Worm (Caenorhabditis elegans) whole organism, young adult: Measurements from ENCODE around the gene K05F1.6.

Experiments
- B0019.2 ChIP-seq: fragments of 200-800 bp; sonication (Bioruptor generic); conservative IDR thresholded peaks from 2 replicates; pipeline ENCODE4 v1.3.6; 2022; ENCODE audit warnings: missing genetic modification reagents, missing genetic modification characterization, missing compliant biosample characterization
- F57A8.1 ChIP-seq: fragments of 200-800 bp; sonication (Bioruptor generic); optimal IDR thresholded peaks from 2 replicates; lab custom pipeline; 2018; ENCODE audit warnings: mild to moderate bottlenecking, missing genetic modification characterization, moderate library complexity, missing compliant biosample characterization
- K11D2.4 ChIP-seq: fragments of 200-800 bp; sonication (Bioruptor generic); IDR thresholded peaks from 2 replicates; pipeline ENCODE4 v1.3.6; 2022; ENCODE audit warnings: missing genetic modification reagents, missing genetic modification characterization, missing compliant biosample characterization
- T07F8.4 ChIP-seq: sonication (generic microtip); optimal IDR thresholded peaks from 2 replicates; lab custom pipeline; 2016; ENCODE audit warnings: mild to moderate bottlenecking, missing genetic modification characterization, moderate library complexity, missing compliant biosample characterization
- Y53F4B.3 ChIP-seq: fragments of 200-800 bp; sonication (Bioruptor generic); IDR thresholded peaks from 2 replicates; pipeline ENCODE4 v1.3.6; 2022; ENCODE audit warnings: missing genetic modification reagents, missing genetic modification characterization, missing compliant biosample characterization
- Y67H2A.10 ChIP-seq: fragments of 200-800 bp; sonication (Bioruptor generic); conservative IDR thresholded peaks from 2 replicates; pipeline ENCODE4 v1.3.6; 2022; ENCODE audit warnings: missing genetic modification reagents, missing genetic modification characterization, missing compliant biosample characterization
- Y79H2A.3 ChIP-seq: fragments of 200-800 bp; sonication (Bioruptor generic); conservative IDR thresholded peaks from 2 replicates; pipeline ENCODE4 v1.3.6; 2022; ENCODE audit warnings: missing genetic modification reagents, missing genetic modification characterization, missing compliant biosample characterization
- ZK185.1 ChIP-seq: sonication (generic microtip); optimal IDR thresholded peaks from 2 replicates; lab custom pipeline; 2016; ENCODE audit warnings: mild to moderate bottlenecking, missing genetic modification characterization, missing compliant biosample characterization; ENCODE audit not compliant: poor library complexity, severe bottlenecking
- atf-7 ChIP-seq: sonication (generic microtip); optimal IDR thresholded peaks from 2 replicates; lab custom pipeline; 2017; ENCODE audit warnings: mild to moderate bottlenecking, missing genetic modification characterization, missing compliant biosample characterization
- ceh-58 ChIP-seq: fragments of 200-800 bp; sonication (Bioruptor generic); IDR thresholded peaks from 2 replicates; pipeline ENCODE4 v1.3.6; 2022; ENCODE audit warnings: missing genetic modification characterization, missing compliant biosample characterization
- die-1 ChIP-seq: sonication (generic microtip); optimal IDR thresholded peaks from 2 replicates; lab custom pipeline; 2016; ENCODE audit warnings: missing genotype, mild to moderate bottlenecking, missing genetic modification characterization, missing compliant biosample characterization
- dox-1 ChIP-seq: fragments of 200-800 bp; sonication (Bioruptor generic); IDR thresholded peaks from 2 replicates; pipeline ENCODE4 v1.3.6; 2022; ENCODE audit warnings: missing genetic modification reagents, missing genetic modification characterization, missing compliant biosample characterization
- dpff-1 ChIP-seq: sonication (generic microtip); optimal IDR thresholded peaks from 2 replicates; lab custom pipeline; 2017; ENCODE audit warnings: mild to moderate bottlenecking, missing genetic modification characterization, missing compliant biosample characterization
- ets-4 ChIP-seq: fragments of 200-800 bp; sonication (Bioruptor generic); optimal IDR thresholded peaks from 2 replicates; lab custom pipeline; 2018; ENCODE audit warnings: mild to moderate bottlenecking, missing genetic modification characterization, missing compliant biosample characterization
- hlh-12 ChIP-seq: sonication (generic microtip); optimal IDR thresholded peaks from 2 replicates; lab custom pipeline; 2016; ENCODE audit warnings: missing genetic modification characterization, missing compliant biosample characterization
- hsf-1 ChIP-seq: fragments of 200-800 bp; sonication (Bioruptor generic); IDR thresholded peaks from 2 replicates; pipeline ENCODE4 v1.3.6; 2022; ENCODE audit warnings: missing genetic modification reagents, missing genetic modification characterization, missing compliant biosample characterization
- lsy-27 ChIP-seq: sonication (generic microtip); optimal IDR thresholded peaks from 2 replicates; lab custom pipeline; 2017; ENCODE audit warnings: missing genetic modification characterization, mild to moderate bottlenecking, missing compliant biosample characterization, antibody characterized with exemption, missing genotype, borderline replicate concordance; ENCODE audit not compliant: insufficient read depth
- nfya-1 ChIP-seq: sonication (generic microtip); optimal IDR thresholded peaks from 2 replicates; lab custom pipeline; 2017; ENCODE audit warnings: antibody characterized with exemption, missing compliant biosample characterization, missing genetic modification characterization, borderline replicate concordance; ENCODE audit not compliant: insufficient read depth
- nhr-27 ChIP-seq: fragments of 200-800 bp; sonication (Bioruptor generic); optimal IDR thresholded peaks from 2 replicates; lab custom pipeline; 2018; ENCODE audit warnings: mild to moderate bottlenecking, missing genetic modification characterization, moderate library complexity, missing compliant biosample characterization
- nhr-80 ChIP-seq: sonication (generic microtip); optimal IDR thresholded peaks from 2 replicates; lab custom pipeline; 2016; ENCODE audit warnings: missing genetic modification characterization, missing compliant biosample characterization
- rcor-1 ChIP-seq: fragments of 200-800 bp; sonication (Bioruptor generic); IDR thresholded peaks from 2 replicates; pipeline ENCODE4 v1.3.6; 2022; ENCODE audit warnings: missing genetic modification reagents, missing genetic modification characterization, missing compliant biosample characterization
- rec-8 ChIP-seq, 2 experiments: sonication (generic microtip); optimal IDR thresholded peaks; 2 replicates each; lab custom pipeline; 2016; ENCODE audit warnings: mild to moderate bottlenecking in 2 of 2, missing genetic modification characterization in 2 of 2, missing genetic modification reagents in 2 of 2, missing genotype in 2 of 2, missing biosample characterization in 1 of 2, missing compliant biosample characterization in 1 of 2, moderate library complexity in 1 of 2
- rpc-1 ChIP-seq, 2 experiments: fragments of 150-350 bp in 1 of 2; sonication (generic microtip) in 1 of 2; optimal IDR thresholded peaks; 2 replicates each; lab custom pipeline; 2014 to 2018; ENCODE audit warnings: missing biosample characterization in 1 of 2, missing genetic modification characterization in 1 of 2, missing genetic modification reagents in 1 of 2, missing genotype in 1 of 2
- somi-1 ChIP-seq: fragments of 200-800 bp; sonication (Bioruptor generic); optimal IDR thresholded peaks from 2 replicates; lab custom pipeline; 2018; ENCODE audit warnings: mild to moderate bottlenecking, missing genetic modification characterization, missing compliant biosample characterization
- tlf-1 ChIP-seq: fragments of 200-800 bp; sonication (Bioruptor generic); optimal IDR thresholded peaks from 2 replicates; lab custom pipeline; 2018; ENCODE audit warnings: mild to moderate bottlenecking, missing genetic modification characterization, missing compliant biosample characterization
- zim-3 ChIP-seq: sonication (generic microtip); optimal IDR thresholded peaks from 2 replicates; lab custom pipeline; 2017; ENCODE audit warnings: mild to moderate bottlenecking, missing genetic modification characterization, moderate library complexity, missing compliant biosample characterization
- ztf-25 ChIP-seq: fragments of 200-800 bp; sonication (Bioruptor generic); IDR thresholded peaks from 2 replicates; pipeline ENCODE4 v1.3.6; 2022; ENCODE audit warnings: missing genetic modification reagents, missing genetic modification characterization, missing compliant biosample characterization
- ztf-26 ChIP-seq: sonication (generic microtip); optimal IDR thresholded peaks from 2 replicates; lab custom pipeline; 2017; ENCODE audit warnings: missing genetic modification characterization, missing compliant biosample characterization
- ztf-3 ChIP-seq: fragments of 200-800 bp; sonication (Bioruptor generic); optimal IDR thresholded peaks from 2 replicates; lab custom pipeline; 2018; ENCODE audit warnings: mild to moderate bottlenecking, missing genetic modification characterization, missing compliant biosample characterization

Gene K05F1.6

DNA sequence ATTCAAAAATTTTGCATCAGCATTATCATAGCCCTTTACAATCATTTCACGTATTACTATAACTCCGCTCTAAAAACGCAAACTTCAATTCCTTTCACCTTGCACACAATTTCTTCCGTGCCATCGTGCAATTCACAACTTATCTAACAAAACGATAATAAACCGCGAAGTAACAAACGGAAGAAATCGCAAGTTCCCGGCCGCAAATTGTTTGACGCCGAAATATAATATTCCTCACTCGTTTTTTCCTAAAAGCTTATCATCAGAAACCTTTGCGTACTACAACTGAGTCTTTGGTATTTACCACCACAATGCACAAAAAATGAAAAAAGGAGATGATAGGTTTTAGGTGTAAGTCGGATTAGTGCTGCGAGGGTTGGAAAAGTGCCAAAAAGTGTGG is 35.0 kb upstream of the K05F1.6 start:
- TF ChIP-seq atf-7 (tag; lab: Kevin White, UChicago): no peak
- peak; percentile 47 for TF ChIP-seq nhr-80 (tag; lab: Kevin White, UChicago)
- no peak for TF ChIP-seq dpff-1
- TF ChIP-seq somi-1 (GFP tag; lab: Kevin White, UChicago): no peak
- TF ChIP-seq T07F8.4 (tag; lab: Kevin White, UChicago): no peak

DNA sequence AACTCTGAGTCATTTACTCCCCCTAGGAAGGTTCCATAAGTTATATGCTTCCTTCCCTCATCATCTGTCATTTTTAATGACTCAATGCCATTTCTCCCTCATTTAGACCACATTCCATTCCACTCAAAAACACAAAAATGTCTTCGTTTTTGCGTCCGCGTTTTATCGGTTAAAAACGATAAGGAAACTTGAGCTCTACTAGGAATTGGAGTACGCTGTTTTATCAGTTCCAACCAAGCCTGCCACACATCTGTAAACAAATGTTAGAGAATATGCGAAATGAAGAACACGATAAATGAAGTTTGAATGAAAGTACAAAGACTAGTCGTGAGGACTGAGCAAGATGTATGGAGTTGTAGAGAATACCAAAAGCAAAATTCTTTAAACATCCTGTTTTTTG is 33.9 kb upstream of the K05F1.6 start:
- TF ChIP-seq Y53F4B.3 (GFP tag; lab: Robert Waterston, UW) (no peak), rcor-1 (GFP tag; lab: Robert Waterston, UW) (no peak), tlf-1 (GFP tag; lab: Kevin White, UChicago) (no peak), B0019.2 (GFP tag; lab: Robert Waterston, UW) (no peak), ceh-58 (GFP tag; lab: Robert Waterston, UW) (no peak), zim-3 (tag; lab: Kevin White, UChicago) (no peak), nhr-80 (tag; lab: Kevin White, UChicago) (peak; percentile 89), ets-4 (GFP tag; lab: Kevin White, UChicago) (peak; percentile 31), rpc-1 (optimal IDR thresholded peaks at IDR 0.05; lab: Kevin White, UChicago) (no peak), rpc-1 (tag; optimal IDR thresholded peaks at IDR 0.05; lab: Kevin White, UChicago) (no peak), dpff-1 (no peak), nhr-27 (tag; lab: Kevin White, UChicago) (no peak), ztf-3 (GFP tag; lab: Kevin White, UChicago) (no peak), atf-7 (tag; lab: Kevin White, UChicago) (no peak), rec-8 (tag; optimal IDR thresholded peaks at IDR 0.05; lab: Kevin White, UChicago) (no peak), dox-1 (GFP tag; lab: Robert Waterston, UW) (0 out of 2 replicates have a peak, but pooled peaks have one; percentile 26), ztf-26 (tag; lab: Kevin White, UChicago) (no peak)

DNA sequence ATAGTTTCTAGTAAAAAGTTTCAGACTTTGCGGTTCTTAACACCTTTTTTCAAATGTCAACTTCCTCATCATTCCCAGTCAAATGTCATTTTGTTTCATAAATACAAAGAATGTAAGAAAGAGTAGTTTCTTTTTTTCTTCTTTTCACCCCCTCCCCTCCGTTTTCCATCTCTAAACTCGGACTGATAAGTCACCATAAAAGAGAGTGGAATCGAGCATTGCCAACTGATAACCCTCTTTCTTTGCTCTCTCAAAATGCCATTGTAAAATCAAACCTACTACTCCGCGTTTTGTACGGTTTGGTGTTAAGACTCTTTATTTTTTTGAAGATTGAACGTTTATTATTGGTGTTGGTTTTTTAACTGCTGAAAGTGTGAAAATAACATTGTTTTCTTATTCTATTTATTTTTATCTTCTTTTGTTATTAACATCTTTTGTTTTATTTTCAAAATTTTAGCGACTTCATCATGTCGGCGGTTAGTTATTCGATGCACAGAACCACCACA is 32.5 kb upstream of the K05F1.6 start, which contains the start of gene ifb-2:
Gene ifb-2, plus strand, starts transcription at position 456 of the 506 bp plus-strand sequence.
- TF ChIP-seq die-1 (tag; lab: Kevin White, UChicago): no peak
- TF ChIP-seq nhr-80 (tag; lab: Kevin White, UChicago): peak; percentile 92
- 0 out of 2 replicates have a peak, but pooled peaks have one; percentile 15 for TF ChIP-seq dox-1 (GFP tag; lab: Robert Waterston, UW)

DNA sequence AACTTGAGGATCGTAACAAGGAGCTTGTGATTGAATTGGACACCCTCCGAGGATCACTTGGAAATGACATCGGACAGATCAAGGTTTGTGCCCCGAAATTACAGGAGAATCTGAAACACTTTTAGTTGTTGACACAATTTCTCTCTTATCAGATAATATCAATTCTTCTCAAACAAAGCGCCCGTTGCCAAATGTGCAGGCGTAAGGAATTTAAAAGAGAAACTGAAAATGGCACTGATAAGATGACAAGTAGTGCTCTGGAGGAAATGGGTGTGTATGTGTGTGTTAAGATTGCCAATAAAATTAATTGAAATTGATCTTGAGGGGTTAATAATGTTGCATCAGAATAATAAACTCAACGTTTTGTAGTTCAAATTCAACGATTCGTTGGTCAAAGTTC is 31.0 kb upstream of the K05F1.6 start:
- TF ChIP-seq ztf-25 (GFP tag; lab: Robert Waterston, UW): no peak
- peak; percentile 29 for TF ChIP-seq ZK185.1 (tag; lab: Kevin White, UChicago)
- peak; percentile 96 for TF ChIP-seq nhr-80 (tag; lab: Kevin White, UChicago)
- no peak for TF ChIP-seq hlh-12 (tag; lab: Kevin White, UChicago)
- TF ChIP-seq dox-1 (GFP tag; lab: Robert Waterston, UW): peak; percentile 63
- no peak for TF ChIP-seq lsy-27 (tag; lab: Kevin White, UChicago)
- 0 out of 2 replicates have a peak, but pooled peaks have one; percentile 37 for TF ChIP-seq hsf-1 (GFP tag; lab: Robert Waterston, UW)
- TF ChIP-seq Y67H2A.10 (GFP tag; lab: Robert Waterston, UW): no peak
- TF ChIP-seq Y79H2A.3: no peak
- TF ChIP-seq, all 124 proteins: peak for 4

DNA sequence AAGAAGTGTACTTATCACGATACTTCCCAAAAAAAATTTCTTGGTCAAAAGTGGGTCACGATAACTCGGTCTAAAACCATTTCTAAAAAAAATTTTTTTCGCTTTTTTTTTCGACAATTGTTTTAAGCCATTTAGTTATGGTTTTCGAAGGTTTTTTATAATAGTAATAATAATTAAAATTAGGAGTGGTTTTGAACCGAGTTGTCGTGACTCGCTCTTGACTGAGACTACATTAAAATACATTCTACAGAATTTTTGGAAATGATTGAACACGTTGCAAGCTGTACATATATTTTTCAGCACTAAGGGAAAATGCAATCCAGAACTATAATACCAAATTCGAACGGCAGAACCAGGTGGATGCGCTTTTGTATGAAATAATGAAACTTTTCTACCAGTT is 28.2 kb upstream of the K05F1.6 start, which contains the start of gene F10C1.8:
Gene F10C1.8, plus strand, starts transcription at position 301 of the 400 bp plus-strand sequence.
- TF ChIP-seq K11D2.4 (no peak), nfya-1 (tag; lab: Kevin White, UChicago) (no peak), F57A8.1 (GFP tag; lab: Kevin White, UChicago) (no peak)
